Worm (Caenorhabditis elegans) whole organism, L4 larva: ENCODE results near the gene clec-38.

Experiments used
- F37D6.2 ChIP-seq: sonication (generic microtip); optimal IDR thresholded peaks from 2 replicates; lab custom pipeline; 2016; ENCODE audit warnings: mild to moderate bottlenecking, missing genetic modification characterization, missing compliant biosample characterization
- fos-1 ChIP-seq: fragments of 150-350 bp; optimal IDR thresholded peaks from 2 replicates; lab custom pipeline; 2014; ENCODE audit warnings: missing biosample characterization, missing genetic modification characterization
- nhr-11 ChIP-seq: fragments of 150-350 bp; optimal IDR thresholded peaks from 2 replicates; lab custom pipeline; 2014; ENCODE audit warnings: missing biosample characterization, missing genetic modification characterization
- nhr-28 ChIP-seq: fragments of 150-350 bp; optimal IDR thresholded peaks from 2 replicates; lab custom pipeline; 2014; ENCODE audit warnings: missing biosample characterization, missing genetic modification characterization
- snpc-4 ChIP-seq: fragments of 150-350 bp; optimal IDR thresholded peaks from 2 replicates; lab custom pipeline; 2014; ENCODE audit warnings: missing biosample characterization, missing genetic modification characterization
- spr-3 ChIP-seq: fragments of 200-800 bp; sonication (Bioruptor generic); optimal IDR thresholded peaks from 2 replicates; lab custom pipeline; 2018; ENCODE audit warnings: mild to moderate bottlenecking, missing genetic modification characterization, missing compliant biosample characterization
- unc-130 ChIP-seq: sonication (generic microtip); optimal IDR thresholded peaks from 2 replicates; lab custom pipeline; 2016; ENCODE audit warnings: missing genetic modification reagents, missing genetic modification characterization, missing compliant biosample characterization

DNA sequence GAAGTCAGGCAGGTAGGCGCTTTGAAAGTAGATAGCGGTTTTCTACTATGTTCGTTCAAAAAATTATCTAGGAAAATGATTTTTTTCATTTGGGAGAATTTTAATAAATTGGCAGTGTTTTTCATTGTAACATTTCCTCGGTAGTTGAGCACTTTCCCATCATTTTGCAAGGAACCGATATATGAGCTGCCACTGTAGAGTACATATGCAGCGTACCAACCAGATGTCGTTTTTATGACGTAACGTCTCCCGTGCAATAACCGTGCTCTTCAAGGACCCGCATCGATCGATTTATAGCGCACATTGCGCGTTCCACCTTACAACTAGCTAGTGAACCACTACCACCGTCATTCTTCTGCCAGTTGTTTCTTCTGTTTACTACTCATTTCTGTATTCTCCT lies 6.7 kb upstream of the clec-38 start, which contains the start of gene T25E12.6:
- TF ChIP-seq spr-3 (no peak), F37D6.2 (no peak), nhr-28 (no peak), snpc-4 (tag; lab: Kevin White, UChicago) (no peak), fos-1 (tag; lab: Kevin White, UChicago) (no peak), unc-130 (GFP tag; lab: Kevin White, UChicago) (no peak), nhr-11 (tag; lab: Kevin White, UChicago) (no peak)
